Fruit fly (Drosophila melanogaster) whole organism, embryonic: ENCODE measurements around the gene Mgat4b.
A peak's percentile ranks its signal among the peaks of the same experiment; 100 is the strongest.

ENCODE experiments used
- Awh ChIP-seq: fragments of 200-800 bp; sonication (Bioruptor generic); IDR thresholded peaks from 2 replicates; pipeline ENCODE4, ENCODE4 v1.3.6; 2022; ENCODE audit warnings: missing biosample characterization, missing genetic modification characterization
- Bdp1 ChIP-seq: fragments of 200-800 bp; sonication (Bioruptor generic); optimal IDR thresholded peaks from 3 replicates; lab custom pipeline; 2016; ENCODE audit warnings: missing biosample characterization, missing genetic modification characterization
- CG10654 ChIP-seq: fragments of 200-800 bp; sonication (Bioruptor generic); optimal IDR thresholded peaks from 2 replicates; lab custom pipeline; 2016; ENCODE audit warnings: missing biosample characterization, missing genetic modification characterization
- CG11247 ChIP-seq: fragments of 200-800 bp; sonication (Bioruptor generic); IDR thresholded peaks from 2 replicates; pipeline ENCODE4 v1.3.6; 2022; ENCODE audit warnings: missing biosample characterization, missing genetic modification characterization
- CG11504 ChIP-seq: fragments of 200-800 bp; sonication (Bioruptor generic); optimal IDR thresholded peaks from 3 replicates; lab custom pipeline; 2019; ENCODE audit warnings: missing biosample characterization, mild to moderate bottlenecking, missing genetic modification characterization, moderate library complexity
- CG12104 ChIP-seq: fragments of 200-800 bp; sonication (Bioruptor generic); optimal IDR thresholded peaks from 3 replicates; lab custom pipeline; 2016; ENCODE audit warnings: missing biosample characterization, missing genetic modification characterization
- CG13296 ChIP-seq: fragments of 200-800 bp; sonication (Bioruptor generic); optimal IDR thresholded peaks from 3 replicates; lab custom pipeline; 2018; ENCODE audit warnings: missing biosample characterization, mild to moderate bottlenecking, missing genetic modification characterization
- CG14014 ChIP-seq: fragments of 200-800 bp; sonication (Bioruptor generic); IDR thresholded peaks from 2 replicates; pipeline ENCODE4 v1.3.6; 2022; ENCODE audit warnings: missing biosample characterization, missing genetic modification characterization
- CG14050 ChIP-seq: fragments of 200-800 bp; sonication (Bioruptor generic); IDR thresholded peaks from 3 replicates; pipeline ENCODE4 v1.3.6; 2022; ENCODE audit warnings: missing biosample characterization, missing genetic modification characterization
- CG15696 ChIP-seq: fragments of 200-800 bp; sonication (Bioruptor generic); optimal IDR thresholded peaks from 2 replicates; lab custom pipeline; 2019; ENCODE audit warnings: missing biosample characterization, mild to moderate bottlenecking, missing genetic modification characterization, moderate library complexity
- CG16863 ChIP-seq: fragments of 200-800 bp; sonication (Bioruptor generic); optimal IDR thresholded peaks from 3 replicates; lab custom pipeline; 2016; ENCODE audit warnings: missing biosample characterization, missing genetic modification characterization
- CG17829 ChIP-seq: fragments of 200-800 bp; optimal IDR thresholded peaks from 2 replicates; lab custom pipeline; 2019; ENCODE audit warnings: missing biosample characterization, mild to moderate bottlenecking, missing genetic modification characterization, moderate library complexity
- CG17912 ChIP-seq: fragments of 200-800 bp; sonication (Bioruptor generic); optimal IDR thresholded peaks from 2 replicates; lab custom pipeline; 2018; ENCODE audit warnings: missing biosample characterization, mild to moderate bottlenecking, missing genetic modification characterization
- CG3838 ChIP-seq: fragments of 200-800 bp; sonication (Bioruptor generic); optimal IDR thresholded peaks from 3 replicates; lab custom pipeline; 2016; ENCODE audit warnings: missing biosample characterization, missing genetic modification characterization
- CG4282 ChIP-seq: fragments of 200-800 bp; sonication (Bioruptor generic); optimal IDR thresholded peaks from 2 replicates; lab custom pipeline; 2016; ENCODE audit warnings: missing biosample characterization, missing genetic modification characterization
- CG4820 ChIP-seq: fragments of 200-800 bp; sonication (Bioruptor generic); optimal IDR thresholded peaks from 3 replicates; lab custom pipeline; 2016; ENCODE audit warnings: missing biosample characterization, missing genetic modification characterization
- CG4854 ChIP-seq: fragments of 200-800 bp; sonication (Bioruptor generic); optimal IDR thresholded peaks from 2 replicates; lab custom pipeline; 2016; ENCODE audit warnings: missing biosample characterization, missing genetic modification characterization, inconsistent platforms
- CG7271 ChIP-seq: fragments of 200-800 bp; sonication (Bioruptor generic); optimal IDR thresholded peaks from 2 replicates; lab custom pipeline; 2018; ENCODE audit warnings: missing biosample characterization, mild to moderate bottlenecking, missing genetic modification characterization, moderate library complexity
- CrebB ChIP-seq: fragments of 200-800 bp; sonication (Bioruptor generic); optimal IDR thresholded peaks from 3 replicates; lab custom pipeline; 2018; ENCODE audit warnings: missing biosample characterization, mild to moderate bottlenecking, missing genetic modification characterization
- Dek ChIP-seq: fragments of 200-800 bp; sonication (Bioruptor generic); optimal IDR thresholded peaks from 3 replicates; lab custom pipeline; 2019; ENCODE audit warnings: missing biosample characterization, mild to moderate bottlenecking, missing genetic modification characterization, moderate library complexity
- Dip3 ChIP-seq: fragments of 200-800 bp; sonication (Bioruptor generic); optimal IDR thresholded peaks from 3 replicates; lab custom pipeline; 2016; ENCODE audit warnings: missing biosample characterization, missing genetic modification characterization
- HLH3B ChIP-seq: fragments of 200-800 bp; sonication (Bioruptor generic); IDR thresholded peaks from 2 replicates; pipeline ENCODE4 v1.3.6; 2022; ENCODE audit warnings: missing biosample characterization, missing genetic modification characterization
- Hand ChIP-seq: fragments of 200-800 bp; sonication (Bioruptor generic); optimal IDR thresholded peaks from 2 replicates; lab custom pipeline; 2017; ENCODE audit warnings: mild to moderate bottlenecking, missing biosample characterization, missing genetic modification reagents, missing genetic modification characterization
- Hey ChIP-seq: fragments of 200-800 bp; sonication (Bioruptor generic); optimal IDR thresholded peaks from 3 replicates; lab custom pipeline; 2018; ENCODE audit warnings: missing biosample characterization, mild to moderate bottlenecking, missing genetic modification characterization
- HmgD ChIP-seq: fragments of 200-800 bp; sonication (Bioruptor generic); optimal IDR thresholded peaks from 3 replicates; lab custom pipeline; 2016; ENCODE audit warnings: missing biosample characterization, missing genetic modification characterization
- Meics ChIP-seq: fragments of 200-800 bp; sonication (Bioruptor generic); optimal IDR thresholded peaks from 2 replicates; lab custom pipeline; 2017; ENCODE audit warnings: missing biosample characterization, mild to moderate bottlenecking, missing genetic modification characterization
- Ravus ChIP-seq: fragments of 200-800 bp; sonication (Bioruptor generic); IDR thresholded peaks from 2 replicates; pipeline ENCODE4 v1.3.6; 2022; ENCODE audit warnings: missing biosample characterization, missing genetic modification characterization
- Sry-δ ChIP-seq: fragments of 200-800 bp; sonication (Bioruptor generic); optimal IDR thresholded peaks from 2 replicates; lab custom pipeline; 2016; ENCODE audit warnings: missing biosample characterization, missing genetic modification characterization
- TFAM ChIP-seq: fragments of 200-800 bp; sonication (Bioruptor generic); optimal IDR thresholded peaks from 2 replicates; lab custom pipeline; 2017; ENCODE audit warnings: missing biosample characterization, missing genetic modification characterization, inconsistent platforms
- Tbp ChIP-seq: fragments of >200 bp; optimal IDR thresholded peaks from 2 replicates; lab custom pipeline; 2018; ENCODE audit warnings: missing biosample characterization, missing genetic modification characterization
- ac ChIP-seq: fragments of 200-800 bp; sonication (Bioruptor generic); optimal IDR thresholded peaks from 3 replicates; lab custom pipeline; 2017; ENCODE audit warnings: missing biosample characterization, mild to moderate bottlenecking, missing genetic modification characterization
- bigmax ChIP-seq: fragments of 200-800 bp; sonication (Bioruptor generic); optimal IDR thresholded peaks from 2 replicates; lab custom pipeline; 2018; ENCODE audit warnings: missing biosample characterization, mild to moderate bottlenecking, missing genetic modification characterization
- cad ChIP-seq: fragments of >200 bp; optimal IDR thresholded peaks from 2 replicates; lab custom pipeline; 2017; ENCODE audit warnings: missing biosample characterization, missing genetic modification characterization
- chif ChIP-seq, 2 experiments: fragments of 200-800 bp; sonication (Bioruptor generic); optimal IDR thresholded peaks; 3 replicates each; lab custom pipeline; 2016; ENCODE audit warnings: missing biosample characterization in 2 of 2, missing genetic modification characterization in 2 of 2
- corto ChIP-seq: fragments of 200-800 bp; sonication (Bioruptor generic); optimal IDR thresholded peaks from 2 replicates; lab custom pipeline; 2016; ENCODE audit warnings: missing biosample characterization, mild to moderate bottlenecking, missing genetic modification characterization, moderate library complexity
- da ChIP-seq: fragments of 200-800 bp; sonication (Bioruptor generic); optimal IDR thresholded peaks from 2 replicates; lab custom pipeline; 2016; ENCODE audit warnings: missing biosample characterization, missing genetic modification characterization
- esg ChIP-seq: fragments of 200-800 bp; sonication (Bioruptor generic); conservative IDR thresholded peaks from 2 replicates; pipeline ENCODE4 v1.3.6; 2022; ENCODE audit warnings: missing biosample characterization, missing genetic modification characterization
- h ChIP-seq: fragments of >200 bp; optimal IDR thresholded peaks from 2 replicates; lab custom pipeline; 2017
- ken ChIP-seq: fragments of 200-800 bp; sonication (Bioruptor generic); IDR thresholded peaks from 3 replicates; pipeline ENCODE4 v1.3.6; 2022; ENCODE audit warnings: missing biosample characterization, missing genetic modification characterization
- lov ChIP-seq, 2 experiments: fragments of 200-800 bp in 1 of 2; fragments of >200 bp in 1 of 2; sonication (Bioruptor generic) in 1 of 2; IDR thresholded peaks in 1 of 2; optimal IDR thresholded peaks in 1 of 2; 2 replicates in 1 of 2; 3 replicates in 1 of 2; pipeline versions ENCODE4 v1.3.6 to Lab custom; 2017 to 2022; ENCODE audit warnings: missing biosample characterization in 1 of 2, missing genetic modification characterization in 1 of 2
- nmo ChIP-seq: fragments of 200-800 bp; sonication (Bioruptor generic); optimal IDR thresholded peaks from 2 replicates; lab custom pipeline; 2018; ENCODE audit warnings: missing biosample characterization, mild to moderate bottlenecking, missing genetic modification characterization, moderate library complexity
- nom ChIP-seq: fragments of 200-800 bp; sonication (Bioruptor generic); optimal IDR thresholded peaks from 2 replicates; lab custom pipeline; 2017; ENCODE audit warnings: missing biosample characterization, missing genetic modification characterization, mild to moderate bottlenecking, moderate library complexity, missing genetic modification reagents
- scrt ChIP-seq: fragments of 200-800 bp; sonication (Bioruptor generic); optimal IDR thresholded peaks from 2 replicates; lab custom pipeline; 2018; ENCODE audit warnings: missing biosample characterization, mild to moderate bottlenecking, missing genetic modification characterization, moderate library complexity
- sd ChIP-seq: fragments of 200-800 bp; sonication (Bioruptor generic); optimal IDR thresholded peaks from 3 replicates; lab custom pipeline; 2018; ENCODE audit warnings: missing biosample characterization, mild to moderate bottlenecking, missing genetic modification characterization, moderate library complexity
- slou ChIP-seq: fragments of 200-800 bp; sonication (Bioruptor generic); optimal IDR thresholded peaks from 3 replicates; lab custom pipeline; 2016; ENCODE audit warnings: missing biosample characterization, missing genetic modification characterization
- sob ChIP-seq: fragments of 200-800 bp; sonication (Bioruptor generic); IDR thresholded peaks from 2 replicates; pipeline ENCODE4 v1.3.6; 2022; ENCODE audit warnings: missing biosample characterization, missing genetic modification characterization
- tgo ChIP-seq: fragments of 200-800 bp; sonication (Bioruptor generic); IDR thresholded peaks from 3 replicates; pipeline ENCODE4 v1.3.6; 2022; ENCODE audit warnings: missing biosample characterization, missing genetic modification characterization
- tll ChIP-seq, 2 experiments: fragments of 200-800 bp in 1 of 2; fragments of >200 bp in 1 of 2; sonication (Bioruptor generic) in 1 of 2; optimal IDR thresholded peaks; 2 replicates each; lab custom pipeline; 2017 to 2019; ENCODE audit warnings: missing biosample characterization in 2 of 2, missing genetic modification characterization in 2 of 2, mild to moderate bottlenecking in 1 of 2, moderate library complexity in 1 of 2
- wek ChIP-seq: fragments of 200-800 bp; sonication (Bioruptor generic); optimal IDR thresholded peaks from 3 replicates; lab custom pipeline; 2018; ENCODE audit warnings: missing biosample characterization, mild to moderate bottlenecking, missing genetic modification characterization, moderate library complexity
- yki ChIP-seq: fragments of >200 bp; optimal IDR thresholded peaks from 3 replicates; lab custom pipeline; 2018

The Mgat4b gene

dm6 chr3L:14801854-14802616 is 33.0 kb upstream of the Mgat4b start, which contains the start of gene NHP2 (continued):
- peak; percentile 72 for TF ChIP-seq wek (GFP tag; lab: Kevin White, UChicago)
- TF ChIP-seq nom (GFP tag; lab: Kevin White, UChicago): peak; percentile 58
- TF ChIP-seq CG4820 (GFP tag; lab: Kevin White, UChicago): peak; percentile 62
- TF ChIP-seq Awh (GFP tag; lab: Robert Waterston, UW): peak; percentile 76
- TF ChIP-seq Hey: no peak
- TF ChIP-seq Bdp1 (GFP tag; lab: Kevin White, UChicago): peak; percentile 53
- no peak for TF ChIP-seq h (lab: Kevin White, UChicago)
- TF ChIP-seq slou (GFP tag; lab: Kevin White, UChicago): peak; percentile 66
- TF ChIP-seq Meics (GFP tag; lab: Kevin White, UChicago): peak; percentile 89
- no peak for TF ChIP-seq HmgD (GFP tag; lab: Kevin White, UChicago)
- TF ChIP-seq Hand (GFP tag; lab: Kevin White, UChicago): peak; percentile 77
- peak; percentile 7 for TF ChIP-seq Sry-δ
- no peak for TF ChIP-seq bigmax
- TF ChIP-seq ac (GFP tag; lab: Kevin White, UChicago): peak; percentile 34
- no peak for TF ChIP-seq tll (GFP tag; optimal IDR thresholded peaks at IDR 0.05; lab: Kevin White, UChicago)
- peak; percentile 88 for TF ChIP-seq Dek (tag; lab: Kevin White, UChicago)
- no peak for TF ChIP-seq yki (lab: Kevin White, UChicago)
- peak; percentile 88 for TF ChIP-seq CG14014 (GFP tag; lab: Robert Waterston, UW)
- TF ChIP-seq sd: no peak
- TF ChIP-seq Dip3 (GFP tag; lab: Kevin White, UChicago): peak; percentile 50
- no peak for TF ChIP-seq scrt (GFP tag; lab: Kevin White, UChicago)
- peak; percentile 86 for TF ChIP-seq CG17829 (tag; lab: Kevin White, UChicago)
- TF ChIP-seq CG4282 (GFP tag; lab: Kevin White, UChicago): no peak
- TF ChIP-seq CG10654 (GFP tag; lab: Kevin White, UChicago): peak; percentile 77
- peak; percentile 74 for TF ChIP-seq CrebB (tag; lab: Kevin White, UChicago)
- peak; percentile 77 for TF ChIP-seq HLH3B (GFP tag; lab: Robert Waterston, UW)
- TF ChIP-seq cad: no peak
- TF ChIP-seq CG12104 (GFP tag; lab: Kevin White, UChicago): peak; percentile 78
- TF ChIP-seq CG17912 (GFP tag; lab: Kevin White, UChicago): peak; percentile 73
- peak; percentile 68 for TF ChIP-seq esg (GFP tag; lab: Robert Waterston, UW)
- TF ChIP-seq CG4854 (GFP tag; lab: Kevin White, UChicago): peak; percentile 38
- TF ChIP-seq chif (GFP tag; optimal IDR thresholded peaks at IDR 0.05; lab: Kevin White, UChicago): peak; percentile 48 to 69
- TF ChIP-seq CG15696 (tag; lab: Kevin White, UChicago): peak; percentile 67
- no peak for TF ChIP-seq CG7271 (tag; lab: Kevin White, UChicago)
- no peak for TF ChIP-seq lov (optimal IDR thresholded peaks at IDR 0.05; lab: Kevin White, UChicago)
- peak; percentile 84 for TF ChIP-seq lov (GFP tag; IDR thresholded peaks at IDR 0.05; lab: Robert Waterston, UW)
- peak; percentile 85 for TF ChIP-seq nmo (GFP tag; lab: Kevin White, UChicago)
- peak; percentile 25 for TF ChIP-seq corto
- TF ChIP-seq CG11247 (GFP tag; lab: Robert Waterston, UW): no peak; the same call in 1 of the 2 replicates
- no peak for TF ChIP-seq Tbp (GFP tag; lab: Kevin White, UChicago)
- TF ChIP-seq da (GFP tag; lab: Kevin White, UChicago): no peak
- peak; percentile 79 for TF ChIP-seq tgo (GFP tag; lab: Robert Waterston, UW)
- TF ChIP-seq CG13296 (GFP tag; lab: Kevin White, UChicago): no peak
- TF ChIP-seq CG11504: no peak
- TF ChIP-seq CG16863 (GFP tag; lab: Kevin White, UChicago): peak; percentile 33
- TF ChIP-seq CG3838: peak; percentile 64
- TF ChIP-seq Ravus (GFP tag; lab: Robert Waterston, UW): peak; percentile 29
- no peak; the same call in 1 of the 3 replicates for TF ChIP-seq ken (GFP tag; lab: Robert Waterston, UW)
- no peak for TF ChIP-seq TFAM
- peak; percentile 80 for TF ChIP-seq sob
- TF ChIP-seq CG14050 (GFP tag; lab: Robert Waterston, UW): peak; percentile 76
